Worm (Caenorhabditis elegans) whole organism, L4/young adult: ENCODE results near the gene C45H4.13.

Source experiments
- W03F9.2 ChIP-seq: fragments of 150-350 bp; optimal IDR thresholded peaks from 2 replicates; lab custom pipeline; 2014; ENCODE audit warnings: missing biosample characterization, missing genetic modification characterization
- dao-5 ChIP-seq: sonication (generic microtip); optimal IDR thresholded peaks from 2 replicates; lab custom pipeline; 2016; ENCODE audit warnings: missing genotype, missing genetic modification characterization, moderate library complexity, missing compliant biosample characterization
- him-1 ChIP-seq: sonication (generic microtip); optimal IDR thresholded peaks from 2 replicates; lab custom pipeline; 2016; ENCODE audit warnings: missing genotype, missing genetic modification reagents, missing genetic modification characterization, missing compliant biosample characterization

C45H4.13 gene

DNA sequence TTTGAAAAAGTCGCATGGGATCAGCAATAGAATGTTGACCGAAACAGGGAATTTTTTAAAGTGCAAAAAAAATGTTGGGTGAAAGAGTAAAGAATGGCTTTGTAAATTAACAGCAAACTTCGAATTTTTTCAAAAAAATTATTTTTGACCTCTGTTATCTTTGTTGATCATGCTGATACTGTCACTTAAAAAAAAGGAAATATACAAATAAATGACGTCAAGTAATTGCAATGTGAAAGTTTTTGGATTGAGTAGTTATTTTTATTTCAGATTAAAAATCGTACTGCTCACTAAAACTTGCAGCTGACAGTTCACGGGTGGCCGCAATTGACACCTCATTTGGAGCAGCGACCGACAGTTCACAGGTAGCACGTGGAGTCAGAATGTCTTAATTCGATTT is at the start of gene C45H4.13:
Gene C45H4.13, minus strand, starts transcription at position 101 of the 400 bp plus-strand sequence.
- TF ChIP-seq W03F9.2 (tag; lab: Kevin White, UChicago): no peak
- no peak for TF ChIP-seq him-1 (tag; lab: Kevin White, UChicago)
- TF ChIP-seq dao-5 (tag; lab: Kevin White, UChicago): no peak

DNA sequence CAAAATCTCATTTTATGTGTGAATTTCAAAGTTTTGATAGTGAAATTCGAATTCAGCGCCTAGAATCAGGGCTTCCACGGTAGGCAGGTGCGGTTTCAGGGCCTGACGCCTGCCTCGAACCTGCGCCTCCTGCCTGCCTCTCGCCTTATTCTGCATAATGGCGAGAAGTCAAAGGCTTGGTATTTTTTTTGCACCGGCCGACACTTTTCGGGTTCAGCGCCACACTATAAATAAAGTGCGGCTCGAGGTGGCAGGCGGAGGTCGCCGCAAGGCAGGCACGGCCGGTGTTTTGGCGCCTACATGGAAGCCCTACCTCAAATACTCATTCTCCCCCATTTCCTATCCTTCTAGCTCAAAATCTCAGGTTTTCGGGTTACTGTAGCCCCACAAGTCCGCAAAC is 49.6 kb upstream of the C45H4.13 start:
- TF ChIP-seq him-1 (tag; lab: Kevin White, UChicago) (no peak), dao-5 (tag; lab: Kevin White, UChicago) (no peak), W03F9.2 (tag; lab: Kevin White, UChicago) (no peak)

DNA sequence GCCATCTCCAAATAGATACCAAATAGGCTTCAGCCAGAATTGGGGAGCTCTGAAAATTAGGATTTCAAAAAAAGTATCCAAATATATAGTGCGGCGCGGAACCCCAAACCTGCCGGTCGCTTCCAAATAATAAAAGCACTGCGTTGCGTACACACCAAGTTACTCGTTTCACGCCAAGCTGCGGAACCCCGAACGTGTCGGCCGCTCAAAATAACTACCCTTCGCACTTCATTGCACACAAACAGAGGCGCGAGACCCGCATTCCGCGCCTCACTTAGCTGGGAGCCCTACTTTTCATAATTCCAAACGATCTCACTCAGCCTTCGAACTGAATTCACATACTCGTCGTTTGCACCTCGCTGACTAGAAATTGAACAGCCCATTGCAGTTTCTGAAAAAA is 48.8 kb upstream of the C45H4.13 start:
- no peak for TF ChIP-seq W03F9.2 (tag; lab: Kevin White, UChicago)
- TF ChIP-seq dao-5 (tag; lab: Kevin White, UChicago): no peak
- TF ChIP-seq him-1 (tag; lab: Kevin White, UChicago): no peak

DNA sequence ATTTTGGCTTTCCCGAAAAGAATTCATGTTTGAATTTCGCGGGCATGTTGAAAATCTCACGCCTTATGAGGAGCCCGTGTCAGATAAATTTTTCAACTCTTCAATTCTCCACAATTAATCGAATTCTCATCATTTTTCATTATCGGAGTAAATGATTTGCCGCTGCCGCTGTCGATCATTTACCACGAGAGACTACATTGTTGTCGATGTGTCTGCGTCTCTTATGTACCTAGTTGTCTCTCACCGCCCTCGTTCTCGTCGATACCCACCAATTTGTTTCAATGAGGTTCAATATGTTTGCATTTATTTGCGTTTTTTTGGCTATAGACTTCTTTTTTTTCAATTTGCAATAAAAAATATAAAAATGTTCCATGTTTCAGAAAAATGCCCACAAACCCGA is 41.3 kb upstream of the C45H4.13 start, which contains the start of gene nhr-13:
Gene nhr-13, plus strand, starts transcription at position 369 of the 400 bp plus-strand sequence.
- TF ChIP-seq him-1 (tag; lab: Kevin White, UChicago) (no peak), W03F9.2 (tag; lab: Kevin White, UChicago) (no peak), dao-5 (tag; lab: Kevin White, UChicago) (no peak)

DNA sequence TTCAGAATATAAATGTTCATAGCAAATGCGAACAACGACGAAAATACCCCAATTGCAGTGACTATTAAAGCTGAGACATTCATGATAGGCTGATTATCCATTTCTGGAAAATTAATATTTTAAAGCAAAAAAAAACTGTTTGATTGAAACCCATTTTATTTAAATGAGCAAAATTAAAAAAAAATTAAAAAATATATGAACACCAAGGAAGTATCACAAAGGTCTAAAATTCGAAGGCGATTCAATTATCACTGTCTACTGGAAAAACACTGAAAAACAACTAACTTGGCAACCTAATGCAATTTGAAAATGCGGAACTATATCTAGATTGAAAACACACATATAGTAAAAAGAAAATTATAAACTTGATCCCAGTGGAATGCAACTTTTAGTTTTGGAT is 40.3 kb upstream of the C45H4.13 start, which contains the start of gene srbc-42:
Gene srbc-42, minus strand, starts transcription at position 101 of the 400 bp plus-strand sequence.
- no peak for TF ChIP-seq W03F9.2 (tag; lab: Kevin White, UChicago)
- TF ChIP-seq dao-5 (tag; lab: Kevin White, UChicago): no peak
- TF ChIP-seq him-1 (tag; lab: Kevin White, UChicago): no peak

DNA sequence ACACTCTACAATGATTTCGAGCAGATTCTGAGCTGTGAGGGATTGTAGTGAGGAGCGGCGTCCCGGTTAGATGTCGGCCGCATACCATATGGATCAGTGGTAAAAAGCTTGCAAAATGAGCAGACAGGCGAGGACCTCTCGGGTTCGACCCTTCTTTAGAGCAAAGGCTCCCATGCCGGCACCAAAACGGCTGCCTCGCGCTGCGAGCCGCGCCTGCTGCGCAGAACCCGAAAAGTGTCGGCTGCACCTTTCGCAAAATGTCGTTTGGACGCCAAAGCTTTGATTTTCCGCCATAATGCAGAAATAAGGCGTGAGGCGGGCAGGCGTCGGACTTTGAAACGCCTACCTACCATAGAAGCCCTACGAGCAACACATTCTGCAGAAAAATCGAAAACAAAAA is 39.6 kb upstream of the C45H4.13 start:
- TF ChIP-seq W03F9.2 (tag; lab: Kevin White, UChicago) (no peak), him-1 (tag; lab: Kevin White, UChicago) (no peak), dao-5 (tag; lab: Kevin White, UChicago) (no peak)

DNA sequence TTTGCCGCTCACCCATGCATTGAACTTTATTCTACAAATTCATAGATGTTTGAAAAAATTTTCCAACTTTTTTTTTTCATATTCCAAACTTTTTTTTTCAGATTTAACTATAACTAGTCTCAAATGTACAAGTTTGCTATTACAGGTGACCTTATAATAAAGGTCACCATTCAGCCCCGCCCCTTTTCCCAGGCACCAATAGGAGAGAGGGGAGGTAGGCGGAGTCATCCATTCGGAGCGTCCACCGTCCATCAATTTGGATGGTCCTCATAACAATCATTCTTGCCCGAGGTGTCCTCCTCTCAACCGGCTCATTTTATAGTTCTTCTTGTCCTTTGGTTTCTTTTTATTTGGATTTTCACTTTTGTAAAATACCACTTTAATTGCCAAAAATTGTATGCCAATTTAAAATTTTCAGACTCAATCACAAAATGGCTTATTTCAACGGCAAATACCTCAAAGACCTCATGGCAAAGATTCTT is 37.1 kb upstream of the C45H4.13 start, which contains the start of gene Y5H2B.3:
Gene Y5H2B.3, plus strand, starts transcription at position 432 of the 482 bp plus-strand sequence.
- TF ChIP-seq dao-5 (tag; lab: Kevin White, UChicago): no peak
- no peak for TF ChIP-seq W03F9.2 (tag; lab: Kevin White, UChicago)
- TF ChIP-seq him-1 (tag; lab: Kevin White, UChicago): no peak

DNA sequence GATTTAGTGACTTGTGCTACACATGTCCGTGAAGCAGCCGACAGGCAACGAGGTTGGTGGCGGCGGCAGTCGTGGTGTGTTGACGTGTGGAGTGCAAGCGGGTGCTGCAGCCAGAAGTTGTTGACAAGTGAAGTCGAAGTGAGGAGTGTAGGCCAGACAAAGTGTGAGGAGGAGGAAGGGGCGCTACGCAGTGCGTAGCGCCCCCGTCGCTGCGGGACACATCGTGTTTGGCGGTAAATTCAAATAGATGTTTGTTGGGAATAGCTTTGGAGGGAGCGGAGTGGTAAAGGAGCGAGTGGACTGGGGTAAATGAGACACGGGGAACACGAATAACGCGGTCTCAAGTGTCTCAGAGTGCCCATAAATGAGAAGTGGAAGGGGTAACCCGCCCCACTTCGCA is 34.7 kb upstream of the C45H4.13 start:
- TF ChIP-seq dao-5 (tag; lab: Kevin White, UChicago) (no peak), W03F9.2 (tag; lab: Kevin White, UChicago) (no peak), him-1 (tag; lab: Kevin White, UChicago) (no peak)

DNA sequence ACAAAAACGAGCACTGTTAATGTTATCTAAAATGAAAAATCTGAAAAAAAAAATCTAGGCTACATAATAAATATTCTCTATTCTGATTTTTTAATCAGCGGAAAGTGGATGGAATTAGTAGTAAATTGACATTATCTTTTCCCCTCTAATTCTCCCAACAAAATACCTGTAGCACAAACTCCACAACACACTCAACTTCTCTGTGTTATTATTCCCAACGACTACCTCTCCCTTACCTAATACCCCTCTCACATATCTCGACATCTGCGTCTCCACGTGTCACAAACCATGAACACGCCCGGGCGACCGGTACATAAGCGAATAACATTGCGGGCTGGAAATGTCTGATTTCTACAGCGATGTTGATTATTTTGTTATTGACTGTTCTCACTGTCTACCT is 32.4 kb upstream of the C45H4.13 start, which contains the start of gene cyp-33C2:
Gene cyp-33C2, plus strand, starts transcription at position 327 of the 400 bp plus-strand sequence.
- no peak for TF ChIP-seq W03F9.2 (tag; lab: Kevin White, UChicago)
- no peak for TF ChIP-seq dao-5 (tag; lab: Kevin White, UChicago)
- no peak for TF ChIP-seq him-1 (tag; lab: Kevin White, UChicago)

DNA sequence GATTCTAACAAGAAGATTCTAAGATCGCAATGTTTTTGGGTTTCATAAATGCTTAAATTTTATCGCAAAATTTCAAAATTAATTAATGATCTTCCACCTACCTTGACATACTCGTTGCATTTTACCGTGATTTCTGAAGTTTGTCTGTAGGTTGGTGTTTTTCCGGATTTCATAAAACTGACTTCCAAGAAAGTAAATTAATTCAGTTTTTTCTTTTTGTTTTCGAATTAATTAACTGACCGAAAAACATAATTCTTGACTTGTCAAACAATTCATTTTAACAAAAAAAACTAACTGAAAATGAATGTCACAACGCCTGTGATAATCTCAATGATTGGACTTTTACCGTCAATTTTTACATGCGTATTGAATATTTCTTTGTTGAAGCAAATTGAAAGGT is 31.0 kb upstream of the C45H4.13 start, which contains the start of gene srbc-16:
Gene srbc-16, plus strand, starts transcription at position 301 of the 400 bp plus-strand sequence.
- TF ChIP-seq him-1 (tag; lab: Kevin White, UChicago) (no peak), dao-5 (tag; lab: Kevin White, UChicago) (no peak), W03F9.2 (tag; lab: Kevin White, UChicago) (no peak)

DNA sequence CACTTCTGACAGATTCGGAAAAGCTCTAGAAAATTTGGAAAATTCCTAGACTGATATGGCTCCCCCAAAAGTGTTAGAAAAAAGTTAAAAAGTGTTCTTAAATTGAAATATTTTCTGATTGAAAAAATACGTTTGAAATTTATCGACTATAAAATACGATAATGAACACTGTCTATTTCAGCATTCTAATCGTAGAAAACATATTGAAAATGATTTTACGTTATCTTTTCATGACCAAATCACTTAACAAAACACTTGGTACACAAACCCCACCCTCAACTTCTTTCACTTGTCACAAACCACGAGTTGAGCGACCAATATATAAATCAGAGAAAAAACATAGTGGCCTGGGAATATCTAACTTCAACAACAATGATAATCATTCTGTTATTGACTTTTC is 28.4 kb upstream of the C45H4.13 start, which contains the start of gene cyp-33C1:
Gene cyp-33C1, plus strand, starts transcription at position 301 of the 400 bp plus-strand sequence.
- no peak for TF ChIP-seq dao-5 (tag; lab: Kevin White, UChicago)
- TF ChIP-seq W03F9.2 (tag; lab: Kevin White, UChicago): no peak
- no peak for TF ChIP-seq him-1 (tag; lab: Kevin White, UChicago)

DNA sequence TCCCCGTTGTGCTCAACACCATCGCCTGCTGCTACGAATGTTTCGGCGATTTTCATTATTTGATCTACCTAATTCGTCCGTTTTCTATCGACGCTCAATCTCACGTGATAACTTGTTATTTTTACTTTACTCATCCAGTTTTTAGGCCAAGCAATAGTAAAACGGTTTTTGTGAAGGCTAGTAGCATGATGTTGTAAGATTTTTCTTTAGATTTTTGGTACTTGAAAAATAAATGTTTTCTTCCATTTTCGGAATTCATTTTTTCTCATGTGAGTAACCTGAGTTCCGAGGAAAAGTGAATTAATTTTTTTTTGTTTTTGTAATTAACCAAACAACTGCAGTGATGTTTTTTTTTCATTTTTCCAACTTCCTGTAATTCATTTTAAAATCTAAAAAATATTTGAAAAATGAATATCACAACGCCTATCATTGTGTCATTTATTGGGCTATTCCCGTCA is 26.6 kb upstream of the C45H4.13 start, which contains the start of gene srbc-17:
Gene srbc-17, plus strand, starts transcription at position 408 of the 458 bp plus-strand sequence.
- no peak for TF ChIP-seq him-1 (tag; lab: Kevin White, UChicago)
- TF ChIP-seq dao-5 (tag; lab: Kevin White, UChicago): no peak
- no peak for TF ChIP-seq W03F9.2 (tag; lab: Kevin White, UChicago)

DNA sequence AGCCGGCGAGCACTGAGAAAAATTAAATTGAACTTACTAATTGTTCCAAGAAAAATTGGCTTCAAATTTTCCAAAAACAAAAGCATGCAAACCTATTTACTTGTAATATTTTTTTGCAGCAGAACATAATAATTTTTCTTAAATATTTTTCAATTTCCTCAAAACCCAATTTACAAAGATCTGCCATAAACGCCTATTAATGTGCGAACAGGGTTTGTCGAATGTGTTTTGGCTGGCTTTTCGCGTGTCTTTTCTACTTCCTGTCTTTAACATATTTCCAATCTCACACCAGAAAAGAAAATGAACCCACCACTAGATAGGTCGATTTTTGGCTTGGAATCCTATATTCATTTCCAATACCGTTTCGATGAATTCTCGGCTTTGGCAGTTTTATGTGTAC is 24.5 kb upstream of the C45H4.13 start, which contains the start of gene C45H4.18:
Gene C45H4.18, plus strand, starts transcription at position 301 of the 400 bp plus-strand sequence.
- TF ChIP-seq him-1 (tag; lab: Kevin White, UChicago): no peak
- TF ChIP-seq W03F9.2 (tag; lab: Kevin White, UChicago): no peak
- TF ChIP-seq dao-5 (tag; lab: Kevin White, UChicago): no peak
